Worm (Caenorhabditis elegans): ENCODE measurements around the gene ZK1058.9.

DNA sequence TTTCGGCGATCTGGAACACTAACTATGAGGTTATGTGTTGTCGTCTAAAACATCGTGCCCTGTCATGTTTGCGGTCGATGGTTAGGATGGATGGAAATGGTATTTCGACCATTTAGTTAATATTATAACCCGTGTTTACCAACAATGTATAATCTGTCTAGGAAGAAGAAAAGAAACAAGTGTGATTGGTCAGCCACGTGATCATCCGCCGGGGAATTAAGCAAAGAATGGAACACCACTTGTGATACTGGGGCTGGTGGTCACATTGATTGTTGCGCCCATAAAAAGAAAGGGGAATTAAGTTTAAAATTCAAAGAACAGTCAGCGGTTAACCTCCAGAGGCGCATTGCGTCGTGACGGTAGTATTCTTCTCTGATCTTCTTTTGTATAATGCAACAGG lies 50.4 kb downstream of the ZK1058.9 start:
- TF ChIP-seq nhr-76 (tag; optimal IDR thresholded peaks at IDR 0.05) (no peak), nhr-77 (tag; optimal IDR thresholded peaks at IDR 0.05) (no peak), elt-1 (tag; optimal IDR thresholded peaks at IDR 0.05) (no peak), pqm-1 (tag; optimal IDR thresholded peaks at IDR 0.05) (no peak), ztf-11 (tag; optimal IDR thresholded peaks at IDR 0.05) (no peak), zag-1 (tag; optimal IDR thresholded peaks at IDR 0.05) (no peak), ZK546.5 (tag; optimal IDR thresholded peaks at IDR 0.05) (no peak), ama-1 (optimal IDR thresholded peaks at IDR 0.05) (no peak), skn-1 (tag; optimal IDR thresholded peaks at IDR 0.05) (no peak), snpc-4 (tag; optimal IDR thresholded peaks at IDR 0.05) (no peak), nhr-23 (tag; optimal IDR thresholded peaks at IDR 0.05) (peak; percentile 43), mml-1 (tag; optimal IDR thresholded peaks at IDR 0.05) (no peak), nhr-11 (tag; optimal IDR thresholded peaks at IDR 0.05) (no peak)
